Worm (Caenorhabditis elegans) whole organism, mixed stage, embryonic: ENCODE measurements around the gene glr-5.

Source experiments
- elt-3 ChIP-seq: fragments of 150-350 bp; optimal IDR thresholded peaks from 2 replicates; lab custom pipeline; 2014; ENCODE audit warnings: missing biosample characterization, missing genetic modification characterization
- nhr-2 ChIP-seq: fragments of 150-350 bp; optimal IDR thresholded peaks from 2 replicates; lab custom pipeline; 2014; ENCODE audit warnings: missing biosample characterization, missing genetic modification characterization
- pha-4 ChIP-seq: fragments of 150-350 bp; optimal IDR thresholded peaks from 2 replicates; lab custom pipeline; 2018; ENCODE audit warnings: missing biosample characterization, missing genetic modification reagents, missing genetic modification characterization
- snpc-4 ChIP-seq: fragments of 150-350 bp; optimal IDR thresholded peaks from 2 replicates; lab custom pipeline; 2014; ENCODE audit warnings: missing biosample characterization, missing genetic modification characterization
- unc-39 ChIP-seq: fragments of 150-350 bp; optimal IDR thresholded peaks from 2 replicates; lab custom pipeline; 2014; ENCODE audit warnings: missing biosample characterization, missing genetic modification characterization

ce11 chrV:8681050-8681449, 35.2 kb upstream of the glr-5 start, which contains the start of gene ZC190.2:
- no peak for TF ChIP-seq elt-3
- TF ChIP-seq nhr-2 (tag; lab: Kevin White, UChicago): no peak
- TF ChIP-seq pha-4: no peak
- TF ChIP-seq unc-39 (tag; lab: Kevin White, UChicago): no peak
- no peak for TF ChIP-seq snpc-4 (tag; lab: Kevin White, UChicago)
